Fruit fly (Drosophila melanogaster): ENCODE data around the gene Cyp303a1.

DNA sequence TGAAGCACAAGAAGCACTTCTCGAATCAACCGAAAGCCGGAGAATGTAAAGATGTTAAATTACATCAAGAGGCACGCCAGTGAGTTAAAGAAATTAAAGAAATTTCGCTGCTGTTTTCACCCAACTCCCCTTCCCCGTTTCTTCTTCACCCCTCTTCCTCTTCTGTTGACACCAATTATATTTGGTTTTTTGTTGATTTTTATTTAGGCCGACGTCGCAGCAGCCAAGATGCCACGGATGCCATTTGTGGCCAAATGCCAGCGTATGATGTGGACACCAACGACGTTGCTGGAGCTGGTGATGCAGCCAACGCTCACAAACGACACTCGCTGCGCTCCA lies 5.6 kb upstream of the Cyp303a1 start:
- no peak for TF ChIP-seq EcR (GFP tag; optimal IDR thresholded peaks at IDR 0.05)
- no peak for TF ChIP-seq CG8159 (tag; optimal IDR thresholded peaks at IDR 0.05)
- no peak for TF ChIP-seq Pif1B (GFP tag; optimal IDR thresholded peaks at IDR 0.05)
- no peak for TF ChIP-seq CG32121 (GFP tag; IDR thresholded peaks at IDR 0.05)
- TF ChIP-seq Ets98B (GFP tag; IDR thresholded peaks at IDR 0.05) = no peak
- TF ChIP-seq CG13204 (GFP tag; optimal IDR thresholded peaks at IDR 0.05) = no peak
- no peak for TF ChIP-seq D1 (tag; optimal IDR thresholded peaks at IDR 0.05)
- TF ChIP-seq gl (tag; optimal IDR thresholded peaks at IDR 0.05) = no peak
- no peak for TF ChIP-seq CG10348 (GFP tag; IDR thresholded peaks at IDR 0.05)
- TF ChIP-seq CG14655 (GFP tag; optimal IDR thresholded peaks at IDR 0.05) = no peak
- no peak for TF ChIP-seq Snoo (tag; optimal IDR thresholded peaks at IDR 0.05)
- TF ChIP-seq CG9948 (tag; optimal IDR thresholded peaks at IDR 0.05) = no peak

Measured in whole organism, pupa.